Fruit fly (Drosophila melanogaster) whole organism, wandering third instar larva: Measurements from ENCODE around the gene Nthl1.

Experiments used
- Abd-B ChIP-seq: fragments of >200 bp; optimal IDR thresholded peaks from 2 replicates; lab custom pipeline; 2017; ENCODE audit warnings: missing biosample characterization, missing genetic modification characterization
- Mio ChIP-seq: sonication (Bioruptor generic); optimal IDR thresholded peaks from 2 replicates; lab custom pipeline; 2016; ENCODE audit warnings: missing biosample characterization, missing genetic modification characterization
- lola ChIP-seq: fragments of >200 bp; optimal IDR thresholded peaks from 2 replicates; lab custom pipeline; 2017; ENCODE audit warnings: missing biosample characterization, missing genetic modification characterization

DNA sequence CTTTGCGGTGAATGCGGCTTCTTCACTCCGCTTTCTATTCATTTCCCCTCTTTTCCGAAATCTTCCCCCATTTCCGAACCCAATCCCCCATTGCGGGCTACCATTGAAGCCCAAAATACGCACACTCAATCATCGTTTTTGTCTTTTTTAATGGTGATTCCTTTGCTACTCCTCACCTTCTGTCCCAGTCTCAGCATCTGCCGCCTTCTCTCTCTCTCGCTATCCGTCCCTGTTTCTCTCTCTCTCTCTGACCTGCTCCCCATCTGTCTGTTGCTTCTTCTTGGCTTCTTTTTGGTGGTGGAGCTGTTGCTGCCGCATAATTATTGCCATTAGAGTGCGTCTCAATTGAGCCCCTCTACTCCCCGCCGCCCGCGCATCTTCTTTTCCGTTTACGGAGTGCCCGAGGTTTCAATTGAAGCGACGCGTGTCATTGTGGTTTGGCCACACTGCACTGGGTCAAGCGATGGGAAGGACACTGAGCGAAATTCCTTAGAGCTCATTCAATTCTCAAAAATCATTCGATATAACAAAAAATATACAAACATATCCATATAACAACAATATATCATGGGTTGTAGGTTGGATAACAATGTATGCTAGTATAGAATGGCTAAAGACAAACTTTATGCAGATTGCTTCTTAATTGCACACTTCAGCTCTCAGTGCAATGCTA is 17.4 kb upstream of the Nthl1 start:
- TF ChIP-seq Mio (no peak), Abd-B (no peak), lola (no peak)
